Worm (Caenorhabditis elegans): Measurements from ENCODE around the gene pqm-1.

The pqm-1 gene

DNA sequence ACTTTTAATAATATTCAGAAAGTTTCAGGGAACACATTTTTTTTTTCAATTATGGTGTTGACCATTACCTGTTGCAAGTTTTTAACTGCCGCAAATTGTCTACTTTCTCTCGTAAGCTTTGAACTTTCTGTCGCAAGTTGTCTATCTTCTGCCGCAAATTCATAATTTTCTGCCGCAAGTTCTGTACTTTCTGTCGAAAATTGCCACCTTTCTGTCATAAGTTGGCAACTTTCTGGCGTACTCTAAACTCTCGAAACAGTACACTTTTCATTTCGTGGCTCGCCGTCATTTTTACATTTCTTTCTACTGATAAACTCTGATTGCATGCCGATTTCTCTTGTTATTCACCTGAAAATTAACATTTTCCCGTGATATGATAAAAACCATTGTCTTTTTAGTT lies 3.0 kb upstream of the pqm-1 start:
- TF ChIP-seq klf-2 (GFP tag; conservative IDR thresholded peaks at IDR 0.05): no peak
- no peak for TF ChIP-seq ztf-29 (GFP tag; IDR thresholded peaks at IDR 0.05)
- no peak for TF ChIP-seq ztf-23 (GFP tag; IDR thresholded peaks at IDR 0.05)

DNA sequence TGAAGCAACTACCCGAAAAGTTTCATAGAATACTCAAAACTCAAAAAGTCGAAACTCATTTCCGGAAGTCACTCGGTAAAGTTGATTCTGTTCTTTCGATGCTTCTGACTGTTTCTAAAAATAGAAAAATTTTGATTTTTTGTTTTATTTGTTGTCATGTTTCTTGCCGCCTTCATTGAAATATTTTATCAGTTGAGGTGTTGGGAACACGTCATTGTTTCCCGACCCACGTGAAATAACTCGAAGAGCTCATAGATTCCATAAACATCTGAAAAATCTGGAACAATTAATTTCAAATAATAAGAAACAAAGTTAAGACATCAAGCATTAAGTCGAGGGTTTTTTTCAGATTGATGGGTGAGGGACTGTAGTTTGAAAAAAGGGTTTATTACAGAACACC lies 2.6 kb upstream of the pqm-1 start:
- TF ChIP-seq flt-1 (GFP tag; IDR thresholded peaks at IDR 0.05): no peak
- no peak for TF ChIP-seq T22C8.4 (GFP tag; IDR thresholded peaks at IDR 0.05)
- TF ChIP-seq cog-1 (tag; optimal IDR thresholded peaks at IDR 0.05): no peak
- no peak for TF ChIP-seq ztf-23 (GFP tag; IDR thresholded peaks at IDR 0.05)
- no peak for TF ChIP-seq ztf-29 (GFP tag; IDR thresholded peaks at IDR 0.05)
- no peak for TF ChIP-seq med-1 (GFP tag; optimal IDR thresholded peaks at IDR 0.05; ENCODE audit: insufficient read depth)
- no peak for TF ChIP-seq klf-2 (GFP tag; conservative IDR thresholded peaks at IDR 0.05)
- no peak for TF ChIP-seq tab-1 (GFP tag; IDR thresholded peaks at IDR 0.05)
- no peak for TF ChIP-seq ref-1 (GFP tag; conservative IDR thresholded peaks at IDR 0.05)

DNA sequence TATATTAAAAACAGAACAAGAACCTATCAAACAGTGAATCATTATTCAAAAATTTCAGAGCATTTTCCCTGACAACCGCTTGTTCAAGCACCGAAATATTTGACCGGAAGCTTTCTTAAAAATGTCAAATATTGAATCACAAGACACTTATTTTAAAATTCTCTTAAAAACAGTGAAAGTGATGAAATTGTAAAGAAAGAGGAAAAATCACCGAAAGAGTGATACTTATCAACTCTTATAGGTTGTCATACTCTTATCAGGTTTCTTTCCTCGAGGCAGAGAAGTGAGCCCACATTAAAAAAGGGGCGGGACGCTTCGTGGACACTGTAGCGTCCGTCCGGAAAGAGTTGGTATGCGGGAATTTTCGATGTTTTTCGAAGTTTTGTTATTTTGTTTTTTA lies 1.4 kb upstream of the pqm-1 start:
- TF ChIP-seq ref-1 (GFP tag; conservative IDR thresholded peaks at IDR 0.05) (no peak), cog-1 (tag; optimal IDR thresholded peaks at IDR 0.05) (no peak), ztf-23 (GFP tag; IDR thresholded peaks at IDR 0.05) (no peak), med-1 (GFP tag; optimal IDR thresholded peaks at IDR 0.05; ENCODE audit: insufficient read depth) (no peak), klf-2 (GFP tag; conservative IDR thresholded peaks at IDR 0.05) (no peak), T22C8.4 (GFP tag; IDR thresholded peaks at IDR 0.05) (no peak), tab-1 (GFP tag; IDR thresholded peaks at IDR 0.05) (no peak), flt-1 (GFP tag; IDR thresholded peaks at IDR 0.05) (no peak), ztf-29 (GFP tag; IDR thresholded peaks at IDR 0.05) (no peak)

- TF ChIP-seq tab-1 (GFP tag; IDR thresholded peaks at IDR 0.05) (no peak), cog-1 (tag; optimal IDR thresholded peaks at IDR 0.05) (no peak), ztf-23 (GFP tag; IDR thresholded peaks at IDR 0.05) (no peak), ztf-29 (GFP tag; IDR thresholded peaks at IDR 0.05) (no peak), T22C8.4 (GFP tag; IDR thresholded peaks at IDR 0.05) (no peak), flt-1 (GFP tag; IDR thresholded peaks at IDR 0.05) (no peak), med-1 (GFP tag; optimal IDR thresholded peaks at IDR 0.05; ENCODE audit: insufficient read depth) (no peak), ref-1 (GFP tag; conservative IDR thresholded peaks at IDR 0.05) (no peak), klf-2 (GFP tag; conservative IDR thresholded peaks at IDR 0.05) (no peak)
Measured at ce11 chrII:11153080-11153479, 685 bp upstream of the pqm-1 start.

DNA sequence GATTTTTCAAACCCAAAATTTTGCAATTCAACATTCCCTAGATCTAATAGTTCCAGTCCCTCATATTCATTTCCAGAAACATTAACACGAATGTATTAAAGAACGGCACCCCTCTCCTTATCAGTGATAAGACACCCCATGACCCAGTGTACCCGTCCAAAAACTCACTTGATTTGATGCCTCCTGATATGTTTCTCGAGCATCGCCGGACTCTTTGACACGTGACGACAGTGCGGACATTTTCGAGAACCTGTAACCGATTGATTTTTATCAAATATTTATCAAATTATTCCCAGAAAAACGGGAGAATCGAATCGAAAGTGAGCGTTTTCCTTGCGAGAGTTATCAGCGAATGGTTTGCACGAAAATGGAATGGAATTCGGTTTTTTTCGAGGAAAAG lies 1.4 kb downstream of the pqm-1 start:
- no peak for TF ChIP-seq tab-1 (GFP tag; IDR thresholded peaks at IDR 0.05)
- no peak for TF ChIP-seq ztf-23 (GFP tag; IDR thresholded peaks at IDR 0.05)

DNA sequence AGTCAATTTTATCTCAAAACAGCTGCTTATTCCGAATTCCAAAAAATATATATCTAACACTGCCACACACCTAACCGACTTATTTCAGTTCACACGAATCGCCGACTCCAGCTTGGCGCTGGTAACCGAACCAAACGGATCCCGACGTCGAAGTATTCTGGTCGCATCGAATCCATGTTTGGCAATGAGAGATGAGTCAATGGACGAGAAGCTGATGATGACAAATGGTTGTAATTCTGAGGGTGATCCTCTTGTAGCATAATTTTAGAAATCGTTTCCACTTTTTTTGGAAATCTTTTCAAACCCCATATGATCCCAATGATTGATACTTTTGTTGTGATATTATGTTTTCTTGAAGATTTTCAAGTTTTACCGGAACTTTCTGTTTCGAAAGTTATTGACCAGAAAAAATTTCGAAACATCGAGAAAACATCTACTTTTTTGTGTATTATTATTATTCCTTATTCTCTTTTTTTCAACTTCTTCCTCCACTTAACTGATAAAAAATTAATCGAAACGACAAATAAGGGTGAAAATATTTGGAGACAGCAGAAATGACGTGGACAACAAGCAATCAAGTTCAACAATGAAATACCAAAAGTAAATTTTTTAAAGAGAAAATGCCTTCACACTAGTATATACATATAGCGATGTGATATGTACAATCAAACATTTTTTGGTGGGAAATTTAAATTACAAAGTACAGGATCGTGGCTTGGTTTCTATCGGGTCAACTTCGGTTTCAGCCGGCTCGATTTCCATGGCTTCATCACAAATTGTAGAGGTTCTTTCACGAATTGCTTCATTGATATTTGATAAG lies 2.3 kb downstream of the pqm-1 start:
- TF ChIP-seq tab-1 (GFP tag; IDR thresholded peaks at IDR 0.05) (no peak), klf-2 (GFP tag; conservative IDR thresholded peaks at IDR 0.05) (no peak), ref-1 (GFP tag; conservative IDR thresholded peaks at IDR 0.05) (no peak), ztf-23 (GFP tag; IDR thresholded peaks at IDR 0.05) (no peak), T22C8.4 (GFP tag; IDR thresholded peaks at IDR 0.05) (no peak), flt-1 (GFP tag; IDR thresholded peaks at IDR 0.05) (no peak), med-1 (GFP tag; optimal IDR thresholded peaks at IDR 0.05; ENCODE audit: insufficient read depth) (no peak), ztf-29 (GFP tag; IDR thresholded peaks at IDR 0.05) (no peak), cog-1 (tag; optimal IDR thresholded peaks at IDR 0.05) (no peak)

ce11 chrII:11142571-11142970 lies 9.8 kb downstream of the pqm-1 start, which contains the start of gene arrd-6:
Gene arrd-6 (plus strand): TSS chrII:11142739.
- TF ChIP-seq cog-1 (tag; optimal IDR thresholded peaks at IDR 0.05): no peak
- no peak for TF ChIP-seq klf-2 (GFP tag; conservative IDR thresholded peaks at IDR 0.05)
- no peak for TF ChIP-seq T22C8.4 (GFP tag; IDR thresholded peaks at IDR 0.05)
- TF ChIP-seq ref-1 (GFP tag; conservative IDR thresholded peaks at IDR 0.05): no peak
- TF ChIP-seq tab-1 (GFP tag; IDR thresholded peaks at IDR 0.05): no peak

- no peak for TF ChIP-seq klf-2 (GFP tag; conservative IDR thresholded peaks at IDR 0.05)
- no peak for TF ChIP-seq cog-1 (tag; optimal IDR thresholded peaks at IDR 0.05)
- TF ChIP-seq flt-1 (GFP tag; IDR thresholded peaks at IDR 0.05): no peak
- no peak for TF ChIP-seq ztf-23 (GFP tag; IDR thresholded peaks at IDR 0.05)
- TF ChIP-seq ztf-29 (GFP tag; IDR thresholded peaks at IDR 0.05): no peak
- TF ChIP-seq med-1 (GFP tag; optimal IDR thresholded peaks at IDR 0.05; ENCODE audit: insufficient read depth): no peak
- no peak for TF ChIP-seq tab-1 (GFP tag; IDR thresholded peaks at IDR 0.05)
- no peak for TF ChIP-seq T22C8.4 (GFP tag; IDR thresholded peaks at IDR 0.05)
- no peak for TF ChIP-seq ref-1 (GFP tag; conservative IDR thresholded peaks at IDR 0.05)
Measured at ce11 chrII:11140140-11140539, 12.3 kb downstream of the pqm-1 start, which contains the start of gene F40F8.4. Gene F40F8.4 (minus strand): TSS chrII:11140240.

ce11 chrII:11135773-11136172 lies 16.6 kb downstream of the pqm-1 start:
- TF ChIP-seq tab-1 (GFP tag; IDR thresholded peaks at IDR 0.05) (no peak), T22C8.4 (GFP tag; IDR thresholded peaks at IDR 0.05) (no peak), cog-1 (tag; optimal IDR thresholded peaks at IDR 0.05) (no peak), ref-1 (GFP tag; conservative IDR thresholded peaks at IDR 0.05) (no peak), ztf-23 (GFP tag; IDR thresholded peaks at IDR 0.05) (no peak), klf-2 (GFP tag; conservative IDR thresholded peaks at IDR 0.05) (no peak), flt-1 (GFP tag; IDR thresholded peaks at IDR 0.05) (no peak), ztf-29 (GFP tag; IDR thresholded peaks at IDR 0.05) (no peak), med-1 (GFP tag; optimal IDR thresholded peaks at IDR 0.05; ENCODE audit: insufficient read depth) (no peak)

DNA sequence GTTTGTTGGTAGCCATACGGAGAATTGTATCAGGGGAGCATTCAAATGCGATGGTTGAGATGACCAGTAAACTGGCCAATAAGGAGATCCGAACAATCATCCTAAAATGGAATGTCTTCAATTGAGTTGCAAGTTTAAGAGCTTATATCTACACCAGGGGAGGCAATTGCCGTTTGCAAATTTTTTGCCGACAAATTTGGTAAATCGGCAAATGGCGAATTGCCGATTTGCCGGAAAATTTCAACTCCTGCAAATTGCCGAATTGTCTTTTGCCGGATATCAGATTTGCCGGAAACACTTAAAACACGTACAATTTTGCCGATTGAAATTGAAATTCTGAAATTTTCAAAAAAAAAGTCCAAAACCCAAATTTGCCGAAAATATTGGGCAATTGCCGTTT lies 17.6 kb downstream of the pqm-1 start, which contains the start of gene F40F8.5:
Gene F40F8.5, minus strand, starts transcription at position 101 of the 400 bp plus-strand sequence.
- TF ChIP-seq ref-1 (GFP tag; conservative IDR thresholded peaks at IDR 0.05) (no peak), ztf-29 (GFP tag; IDR thresholded peaks at IDR 0.05) (no peak), T22C8.4 (GFP tag; IDR thresholded peaks at IDR 0.05) (no peak), med-1 (GFP tag; optimal IDR thresholded peaks at IDR 0.05; ENCODE audit: insufficient read depth) (no peak), cog-1 (tag; optimal IDR thresholded peaks at IDR 0.05) (no peak), klf-2 (GFP tag; conservative IDR thresholded peaks at IDR 0.05) (no peak), flt-1 (GFP tag; IDR thresholded peaks at IDR 0.05) (no peak), ztf-23 (GFP tag; IDR thresholded peaks at IDR 0.05) (no peak), tab-1 (GFP tag; IDR thresholded peaks at IDR 0.05) (no peak)

All from whole organism, midembryonic.